Fruit fly (Drosophila melanogaster): ENCODE results near the gene tgy.

- TF ChIP-seq CG10565 (GFP tag; optimal IDR thresholded peaks at IDR 0.05): peak; percentile 63
- TF ChIP-seq CG18476 (GFP tag; optimal IDR thresholded peaks at IDR 0.05): peak; percentile 65
- TF ChIP-seq CG12299 (tag; optimal IDR thresholded peaks at IDR 0.05): peak; percentile 8
- peak; percentile 73 for TF ChIP-seq CG1792 (GFP tag; optimal IDR thresholded peaks at IDR 0.05)
- TF ChIP-seq CG32772 (GFP tag; IDR thresholded peaks at IDR 0.05): peak; percentile 87
- peak; percentile 90 for TF ChIP-seq NC2β (GFP tag; optimal IDR thresholded peaks at IDR 0.05)
- no peak for TF ChIP-seq Poxn (GFP tag; IDR thresholded peaks at IDR 0.05)
- TF ChIP-seq CG12942 (GFP tag; optimal IDR thresholded peaks at IDR 0.05): peak; percentile 76
- peak; percentile 96 for TF ChIP-seq CG10959 (GFP tag; IDR thresholded peaks at IDR 0.05)
- TF ChIP-seq CG3995 (GFP tag; optimal IDR thresholded peaks at IDR 0.05): no peak
- peak; percentile 73 for TF ChIP-seq H2.0 (GFP tag; IDR thresholded peaks at IDR 0.05)
- TF ChIP-seq br (optimal IDR thresholded peaks at IDR 0.05): no peak
Measured at dm6 chrX:19154998-19155397, 27.9 kb upstream of the tgy start.
